Worm (Caenorhabditis elegans) whole organism, L4 larva: ENCODE data around the gene mvk-1.

ENCODE experiments used
- aly-2 ChIP-seq: sonication (generic microtip); optimal IDR thresholded peaks from 2 replicates; lab custom pipeline; 2018; ENCODE audit warnings: missing biosample characterization, missing genetic modification characterization
- ceh-82 ChIP-seq: sonication (generic microtip); optimal IDR thresholded peaks from 2 replicates; lab custom pipeline; 2017; ENCODE audit warnings: missing biosample characterization, missing genetic modification characterization
- daf-12 ChIP-seq: fragments of 150-350 bp; optimal IDR thresholded peaks from 2 replicates; lab custom pipeline; 2014; ENCODE audit warnings: missing biosample characterization, missing genetic modification reagents, missing genetic modification characterization
- daf-16 ChIP-seq, 3 experiments: sonication (generic microtip); optimal IDR thresholded peaks; 2 replicates each; lab custom pipeline; 2016 to 2017; ENCODE audit warnings: missing genetic modification characterization in 3 of 3, missing genetic modification reagents in 3 of 3, mild to moderate bottlenecking in 2 of 3, missing compliant biosample characterization in 2 of 3, missing biosample characterization in 1 of 3, moderate library complexity in 1 of 3
- jun-1 ChIP-seq: fragments of 150-350 bp; optimal IDR thresholded peaks from 2 replicates; lab custom pipeline; 2014; ENCODE audit warnings: missing biosample characterization, missing genetic modification reagents, missing genetic modification characterization
- lin-13 ChIP-seq: fragments of 150-350 bp; optimal IDR thresholded peaks from 2 replicates; lab custom pipeline; 2014; ENCODE audit warnings: missing biosample characterization, missing genetic modification reagents, missing genetic modification characterization
- nhr-76 ChIP-seq: fragments of 150-350 bp; optimal IDR thresholded peaks from 2 replicates; lab custom pipeline; 2014; ENCODE audit warnings: missing biosample characterization, missing genetic modification characterization
- nhr-77 ChIP-seq: fragments of 150-350 bp; optimal IDR thresholded peaks from 2 replicates; lab custom pipeline; 2014; ENCODE audit warnings: missing biosample characterization, missing genetic modification characterization
- pha-4 ChIP-seq, 2 experiments: fragments of 150-350 bp in 1 of 2; fragments of 200-800 bp in 1 of 2; sonication (Bioruptor generic) in 1 of 2; IDR thresholded peaks in 1 of 2; optimal IDR thresholded peaks in 1 of 2; 2 replicates each; pipeline versions ENCODE4 v1.3.6 to Lab custom; 2014 to 2022; ENCODE audit warnings: missing genetic modification characterization in 2 of 2, missing genetic modification reagents in 2 of 2, missing biosample characterization in 1 of 2, missing compliant biosample characterization in 1 of 2
- skn-1 ChIP-seq: fragments of 150-350 bp; optimal IDR thresholded peaks from 2 replicates; lab custom pipeline; 2014; ENCODE audit warnings: missing biosample characterization, missing genetic modification characterization
- snpc-4 ChIP-seq: fragments of 150-350 bp; optimal IDR thresholded peaks from 2 replicates; lab custom pipeline; 2014; ENCODE audit warnings: missing biosample characterization, missing genetic modification characterization
- unc-130 ChIP-seq: sonication (generic microtip); optimal IDR thresholded peaks from 2 replicates; lab custom pipeline; 2016; ENCODE audit warnings: missing genetic modification reagents, missing genetic modification characterization, missing compliant biosample characterization
- unc-62 ChIP-seq, 3 experiments: fragments of 150-350 bp in 1 of 3; sonication (generic microtip); optimal IDR thresholded peaks in 2 of 3; peaks in 1 of 3; 1 replicate in 1 of 3; 2 replicates in 2 of 3; lab custom pipeline; 2014 to 2017; ENCODE audit warnings: missing biosample characterization in 3 of 3, missing genetic modification characterization in 3 of 3, missing genetic modification reagents in 3 of 3, missing genotype in 1 of 3

DNA sequence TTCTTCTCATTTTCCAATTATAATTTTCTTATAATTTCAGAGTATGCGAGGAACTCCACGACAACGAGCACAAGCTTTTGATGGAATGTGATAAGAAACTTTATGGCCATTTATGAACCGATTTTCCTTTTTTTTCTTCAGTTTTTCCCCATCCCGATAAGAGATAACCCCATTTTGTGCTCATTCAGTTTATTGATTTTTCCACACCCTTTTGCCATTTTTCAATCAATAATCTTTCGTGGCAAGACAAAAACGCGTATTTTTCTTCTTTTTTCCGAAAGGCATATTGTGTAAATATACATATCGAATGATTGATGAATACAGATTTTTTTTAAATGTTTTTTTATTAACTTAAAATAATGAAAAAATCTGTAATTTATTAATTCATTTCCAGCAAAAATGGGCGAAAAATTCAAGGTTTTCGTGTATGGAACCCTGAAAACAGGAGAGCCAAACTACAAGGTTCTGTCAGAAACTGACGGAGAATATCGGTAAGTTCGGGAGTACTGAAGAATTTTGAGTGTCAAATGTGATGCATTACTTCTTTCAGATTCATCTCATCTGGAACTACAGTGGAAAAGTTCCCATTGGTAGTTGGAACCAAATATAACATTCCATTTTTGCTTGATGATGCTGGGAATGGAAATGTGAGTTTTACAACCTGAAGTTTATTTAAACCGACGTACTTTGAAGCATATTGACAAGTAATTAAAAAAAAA, 28.3 kb upstream of the mvk-1 start, which contains the start of gene F42A10.9:
- no peak for TF ChIP-seq skn-1 (tag; lab: Kevin White, UChicago)
- no peak for TF ChIP-seq jun-1 (tag; lab: Kevin White, UChicago)
- peak; percentile 5 to 46 for TF ChIP-seq daf-16 (GFP tag; optimal IDR thresholded peaks at IDR 0.05; lab: Kevin White, UChicago)
- TF ChIP-seq daf-16 (tag; optimal IDR thresholded peaks at IDR 0.05; lab: Kevin White, UChicago): peak; percentile 42
- TF ChIP-seq nhr-76 (tag; lab: Kevin White, UChicago): no peak
- no peak for TF ChIP-seq nhr-77 (tag; lab: Kevin White, UChicago)
- no peak for TF ChIP-seq unc-62 (GFP tag; optimal IDR thresholded peaks at IDR 0.05 in 1 of 2; lab: Kevin White, UChicago)
- no peak for TF ChIP-seq unc-62 (tag; optimal IDR thresholded peaks at IDR 0.05; lab: Kevin White, UChicago)
- TF ChIP-seq lin-13 (GFP tag; lab: Kevin White, UChicago): no peak
- TF ChIP-seq unc-130 (GFP tag; lab: Kevin White, UChicago): no peak
- no peak for TF ChIP-seq snpc-4 (tag; lab: Kevin White, UChicago)
- TF ChIP-seq daf-12 (tag; lab: Kevin White, UChicago): no peak
- no peak for TF ChIP-seq pha-4 (GFP tag; IDR thresholded peaks at IDR 0.05; lab: Robert Waterston, UW)
- no peak for TF ChIP-seq pha-4 (tag; optimal IDR thresholded peaks at IDR 0.05; lab: Kevin White, UChicago)
- TF ChIP-seq aly-2 (tag; lab: Kevin White, UChicago): no peak
- TF ChIP-seq ceh-82 (tag; lab: Kevin White, UChicago): no peak
